Worm (Caenorhabditis elegans): Measurements from ENCODE around the gene nas-28.

DNA sequence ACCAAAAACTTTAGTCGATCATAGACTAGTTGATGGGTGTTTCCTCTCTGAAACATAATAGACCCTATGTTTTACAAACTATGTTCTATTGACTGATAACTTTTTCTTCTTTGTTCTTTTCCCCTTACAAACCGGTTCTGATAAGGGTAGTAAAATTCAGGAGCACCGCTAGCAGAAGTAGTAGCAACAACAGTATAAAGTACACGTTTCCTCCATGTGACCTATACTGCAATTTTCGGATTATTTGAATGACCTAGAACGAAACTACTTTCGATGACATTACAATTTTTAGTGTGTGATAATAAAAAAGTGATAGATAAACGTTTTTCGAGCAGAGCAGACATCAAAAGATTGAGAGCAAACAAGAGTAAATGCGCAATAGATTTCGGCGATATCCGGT, 2.7 kb downstream of the nas-28 start:
- TF ChIP-seq pes-1 (GFP tag; IDR thresholded peaks at IDR 0.05) (no peak), ets-7 (tag; optimal IDR thresholded peaks at IDR 0.05) (no peak), ama-1 (optimal IDR thresholded peaks at IDR 0.05) (no peak), tbx-11 (GFP tag; IDR thresholded peaks at IDR 0.05) (no peak), sea-1 (GFP tag; conservative IDR thresholded peaks at IDR 0.05) (no peak), hmg-4 (GFP tag; optimal IDR thresholded peaks at IDR 0.05) (no peak), scrt-1 (GFP tag; IDR thresholded peaks at IDR 0.05) (no peak), ceh-13 (GFP tag; optimal IDR thresholded peaks at IDR 0.05) (no peak), tra-4 (tag; optimal IDR thresholded peaks at IDR 0.05) (no peak)
